Worm (Caenorhabditis elegans): ENCODE results near the gene srh-147.

ce11 chrV:15880033-15880432, 29.9 kb upstream of the srh-147 start:
- no peak for TF ChIP-seq scrt-1 (GFP tag; IDR thresholded peaks at IDR 0.05)
- no peak for TF ChIP-seq ama-1 (optimal IDR thresholded peaks at IDR 0.05)
- TF ChIP-seq ceh-36 (tag; optimal IDR thresholded peaks at IDR 0.05) = no peak
- no peak for TF ChIP-seq ceh-13 (GFP tag; optimal IDR thresholded peaks at IDR 0.05)
- TF ChIP-seq hmbx-1 (tag; optimal IDR thresholded peaks at IDR 0.05) = no peak

Data from whole organism, early embryonic.